Fruit fly (Drosophila melanogaster) whole organism, embryonic: ENCODE measurements around the gene Pka-C1.

Experiments
- ATbp ChIP-seq: fragments of 200-800 bp; sonication (Bioruptor generic); optimal IDR thresholded peaks from 2 replicates; lab custom pipeline; 2017; ENCODE audit warnings: missing biosample characterization, mild to moderate bottlenecking, missing genetic modification characterization, missing genetic modification reagents
- Abd-B ChIP-seq: fragments of 200-800 bp; sonication (Bioruptor generic); optimal IDR thresholded peaks from 2 replicates; lab custom pipeline; 2018; ENCODE audit warnings: missing biosample characterization, mild to moderate bottlenecking, missing genetic modification characterization, moderate library complexity
- Asciz ChIP-seq: fragments of 200-800 bp; sonication (Bioruptor generic); optimal IDR thresholded peaks from 2 replicates; lab custom pipeline; 2017; ENCODE audit warnings: missing biosample characterization, mild to moderate bottlenecking, missing genetic modification characterization, missing genetic modification reagents
- Atf3 ChIP-seq: fragments of 200-800 bp; sonication (Bioruptor generic); optimal IDR thresholded peaks from 3 replicates; lab custom pipeline; 2016; ENCODE audit warnings: missing biosample characterization, missing genetic modification characterization
- CG10543 ChIP-seq: fragments of 200-800 bp; sonication (Bioruptor generic); optimal IDR thresholded peaks from 3 replicates; lab custom pipeline; 2017; ENCODE audit warnings: missing biosample characterization, mild to moderate bottlenecking, missing genetic modification characterization, moderate library complexity
- CG11085 ChIP-seq: fragments of 200-800 bp; sonication (Bioruptor generic); IDR thresholded peaks from 2 replicates; pipeline ENCODE4 v1.3.6; 2022; ENCODE audit warnings: missing biosample characterization, missing genetic modification characterization
- CG13424 ChIP-seq: fragments of 200-800 bp; sonication (Bioruptor generic); optimal IDR thresholded peaks from 2 replicates; lab custom pipeline; 2019; ENCODE audit warnings: missing biosample characterization, mild to moderate bottlenecking, missing genetic modification characterization, moderate library complexity
- CG14014 ChIP-seq: fragments of 200-800 bp; sonication (Bioruptor generic); IDR thresholded peaks from 2 replicates; pipeline ENCODE4 v1.3.6; 2022; ENCODE audit warnings: missing biosample characterization, missing genetic modification characterization
- CG1602 ChIP-seq: fragments of 200-800 bp; sonication (Bioruptor generic); optimal IDR thresholded peaks from 3 replicates; lab custom pipeline; 2016; ENCODE audit warnings: missing biosample characterization, missing genetic modification characterization
- CG1647 ChIP-seq: fragments of 200-800 bp; sonication (Bioruptor generic); optimal IDR thresholded peaks from 3 replicates; lab custom pipeline; 2016; ENCODE audit warnings: missing biosample characterization, missing genetic modification characterization
- CG34376 ChIP-seq: fragments of 200-800 bp; sonication (Bioruptor generic); optimal IDR thresholded peaks from 2 replicates; lab custom pipeline; 2018; ENCODE audit warnings: missing biosample characterization, mild to moderate bottlenecking, missing genetic modification characterization
- CG4854 ChIP-seq: fragments of 200-800 bp; sonication (Bioruptor generic); optimal IDR thresholded peaks from 2 replicates; lab custom pipeline; 2016; ENCODE audit warnings: missing biosample characterization, missing genetic modification characterization, inconsistent platforms
- CG6175 ChIP-seq: fragments of 200-800 bp; sonication (Bioruptor generic); IDR thresholded peaks from 3 replicates; pipeline ENCODE4 v1.3.6; 2022; ENCODE audit warnings: missing biosample characterization, missing genetic modification characterization
- CG6272 ChIP-seq: fragments of 200-800 bp; sonication (Bioruptor generic); IDR thresholded peaks from 2 replicates; pipeline ENCODE4 v1.3.6; 2022; ENCODE audit warnings: missing biosample characterization, missing genetic modification characterization
- CG7987 ChIP-seq: fragments of 200-800 bp; sonication (Bioruptor generic); optimal IDR thresholded peaks from 2 replicates; lab custom pipeline; 2018; ENCODE audit warnings: missing biosample characterization, mild to moderate bottlenecking, missing genetic modification characterization, moderate library complexity
- CG8290 ChIP-seq, 3 experiments: fragments of 200-800 bp; sonication (Bioruptor generic); optimal IDR thresholded peaks; 2 replicates each; lab custom pipeline; 2016 to 2019; ENCODE audit warnings: missing biosample characterization in 3 of 3, missing genetic modification characterization in 3 of 3, mild to moderate bottlenecking in 2 of 3, moderate library complexity in 1 of 3
- Dip2 ChIP-seq: fragments of 200-800 bp; sonication (Bioruptor generic); IDR thresholded peaks from 2 replicates; pipeline ENCODE4 v1.3.6; 2022; ENCODE audit warnings: missing biosample characterization, missing genetic modification characterization
- Gug ChIP-seq: fragments of 200-800 bp; sonication (Bioruptor generic); IDR thresholded peaks from 4 replicates; pipeline ENCODE4 v1.3.6; 2022; ENCODE audit warnings: missing biosample characterization, missing genetic modification characterization
- MTF-1 ChIP-seq: fragments of 200-800 bp; sonication (Bioruptor generic); optimal IDR thresholded peaks from 2 replicates; lab custom pipeline; 2018; ENCODE audit warnings: missing biosample characterization, mild to moderate bottlenecking, missing genetic modification characterization, borderline replicate concordance
- Med ChIP-seq: fragments of 200-800 bp; sonication (Bioruptor generic); peaks from one replicate; lab custom pipeline; 2016; ENCODE audit warnings: missing biosample characterization, missing genetic modification characterization, mild to moderate bottlenecking, inconsistent platforms, moderate library complexity
- Opbp ChIP-seq: fragments of 200-800 bp; sonication (Bioruptor generic); IDR thresholded peaks from 3 replicates; pipeline ENCODE4 v1.3.6; 2022; ENCODE audit warnings: missing biosample characterization, missing genetic modification characterization; ENCODE audit not compliant: partially characterized antibody
- Pdp1 ChIP-seq, 2 experiments: fragments of 200-800 bp; sonication (Bioruptor generic); optimal IDR thresholded peaks; 3 replicates each; lab custom pipeline; 2016; ENCODE audit warnings: missing biosample characterization in 2 of 2, missing genetic modification characterization in 2 of 2, mild to moderate bottlenecking in 1 of 2, moderate library complexity in 1 of 2
- Ravus ChIP-seq: fragments of 200-800 bp; sonication (Bioruptor generic); IDR thresholded peaks from 2 replicates; pipeline ENCODE4 v1.3.6; 2022; ENCODE audit warnings: missing biosample characterization, missing genetic modification characterization
- Side ChIP-seq: fragments of 200-800 bp; sonication (Bioruptor generic); optimal IDR thresholded peaks from 2 replicates; lab custom pipeline; 2016; ENCODE audit warnings: missing biosample characterization, missing genetic modification characterization
- Sry-β ChIP-seq: fragments of 200-800 bp; sonication (Bioruptor generic); optimal IDR thresholded peaks from 2 replicates; lab custom pipeline; 2018; ENCODE audit warnings: missing biosample characterization, mild to moderate bottlenecking, missing genetic modification characterization, moderate library complexity
- Stat92E ChIP-seq, 3 experiments: fragments of >200 bp in 2 of 3; fragments of 200-800 bp in 1 of 3; sonication (Bioruptor generic) in 1 of 3; optimal IDR thresholded peaks; 2 replicates each; lab custom pipeline; 2017 to 2019; ENCODE audit warnings: missing biosample characterization in 3 of 3, missing genetic modification characterization in 3 of 3, mild to moderate bottlenecking in 1 of 3, moderate library complexity in 1 of 3
- Xbp1 ChIP-seq: fragments of 200-800 bp; sonication (Bioruptor generic); optimal IDR thresholded peaks from 3 replicates; lab custom pipeline; 2016; ENCODE audit warnings: missing biosample characterization, mild to moderate bottlenecking, missing genetic modification characterization
- ato ChIP-seq: fragments of 200-800 bp; sonication (Bioruptor generic); IDR thresholded peaks from 2 replicates; pipeline ENCODE4 v1.3.6; 2022; ENCODE audit warnings: missing biosample characterization, missing genetic modification characterization; ENCODE audit not compliant: partially characterized antibody
- az2 ChIP-seq: fragments of 200-800 bp; sonication (Bioruptor generic); optimal IDR thresholded peaks from 3 replicates; lab custom pipeline; 2016; ENCODE audit warnings: missing biosample characterization, missing genetic modification characterization
- exex ChIP-seq: fragments of 200-800 bp; sonication (Bioruptor generic); optimal IDR thresholded peaks from 4 replicates; lab custom pipeline; 2018; ENCODE audit warnings: missing biosample characterization, mild to moderate bottlenecking, missing genetic modification characterization, moderate library complexity
- fd3F ChIP-seq: fragments of 200-800 bp; sonication (Bioruptor generic); optimal IDR thresholded peaks from 2 replicates; lab custom pipeline; 2018; ENCODE audit warnings: missing biosample characterization, mild to moderate bottlenecking, missing genetic modification characterization, moderate library complexity
- gce ChIP-seq: fragments of 200-800 bp; sonication (Bioruptor generic); IDR thresholded peaks from 3 replicates; pipeline ENCODE4 v1.3.6; 2022; ENCODE audit warnings: missing biosample characterization, missing genetic modification characterization
- gcm ChIP-seq: fragments of 200-800 bp; sonication (Bioruptor generic); optimal IDR thresholded peaks from 2 replicates; lab custom pipeline; 2019; ENCODE audit warnings: missing biosample characterization, mild to moderate bottlenecking, missing genetic modification characterization, moderate library complexity
- grau ChIP-seq: fragments of 200-800 bp; optimal IDR thresholded peaks from 3 replicates; lab custom pipeline; 2019; ENCODE audit warnings: missing biosample characterization, mild to moderate bottlenecking, missing genetic modification characterization, moderate library complexity
- grn ChIP-seq: fragments of 200-800 bp; sonication (Bioruptor generic); optimal IDR thresholded peaks from 3 replicates; lab custom pipeline; 2017; ENCODE audit warnings: missing biosample characterization, missing genetic modification characterization
- gt ChIP-seq: fragments of 200-800 bp; sonication (Bioruptor generic); IDR thresholded peaks from 2 replicates; pipeline ENCODE4 v1.3.6; 2022; ENCODE audit warnings: missing biosample characterization, missing genetic modification characterization
- jing ChIP-seq: fragments of 200-800 bp; sonication (Bioruptor generic); optimal IDR thresholded peaks from 2 replicates; lab custom pipeline; 2018; ENCODE audit warnings: missing biosample characterization, mild to moderate bottlenecking, missing genetic modification characterization
- nom ChIP-seq: fragments of 200-800 bp; sonication (Bioruptor generic); optimal IDR thresholded peaks from 2 replicates; lab custom pipeline; 2017; ENCODE audit warnings: missing biosample characterization, missing genetic modification characterization, mild to moderate bottlenecking, moderate library complexity, missing genetic modification reagents
- sd ChIP-seq: fragments of 200-800 bp; sonication (Bioruptor generic); optimal IDR thresholded peaks from 3 replicates; lab custom pipeline; 2018; ENCODE audit warnings: missing biosample characterization, mild to moderate bottlenecking, missing genetic modification characterization, moderate library complexity
- sens ChIP-seq: fragments of 200-800 bp; sonication (Bioruptor generic); peaks from one replicate; lab custom pipeline; 2016; ENCODE audit warnings: missing biosample characterization, missing genetic modification characterization
- sens-2 ChIP-seq: fragments of 200-800 bp; sonication (Bioruptor generic); IDR thresholded peaks from 2 replicates; pipeline ENCODE4 v1.3.6; 2022; ENCODE audit warnings: missing biosample characterization, missing genetic modification characterization
- slp2 ChIP-seq: fragments of 200-800 bp; sonication (Bioruptor generic); optimal IDR thresholded peaks from 2 replicates; lab custom pipeline; 2016; ENCODE audit warnings: missing biosample characterization, missing genetic modification characterization
- stc ChIP-seq: fragments of 200-800 bp; sonication (Bioruptor generic); IDR thresholded peaks from 2 replicates; pipeline ENCODE4 v1.3.6; 2022; ENCODE audit warnings: missing biosample characterization, missing genetic modification characterization
- sug ChIP-seq: fragments of 200-800 bp; optimal IDR thresholded peaks from 2 replicates; lab custom pipeline; 2019; ENCODE audit warnings: missing biosample characterization, mild to moderate bottlenecking, missing genetic modification characterization, moderate library complexity
- toy ChIP-seq: fragments of 200-800 bp; sonication (Bioruptor generic); IDR thresholded peaks from 2 replicates; pipeline ENCODE4 v1.3.6; 2022; ENCODE audit warnings: missing biosample characterization, missing genetic modification characterization
- ttk ChIP-seq: fragments of 200-800 bp; sonication (Bioruptor generic); IDR thresholded peaks from 2 replicates; pipeline ENCODE4 v2.1.2; 2022; ENCODE audit warnings: missing biosample characterization, missing genetic modification characterization
- vfl ChIP-seq: fragments of 200-800 bp; sonication (Bioruptor generic); optimal IDR thresholded peaks from 2 replicates; lab custom pipeline; 2016; ENCODE audit warnings: missing biosample characterization, missing genetic modification characterization
- vnd ChIP-seq: fragments of 200-800 bp; sonication (Bioruptor generic); IDR thresholded peaks from 3 replicates; pipeline ENCODE4 v1.3.6; 2022; ENCODE audit warnings: missing biosample characterization, missing genetic modification characterization; ENCODE audit not compliant: partially characterized antibody

The Pka-C1 gene

dm6 chr2L:9704343-9704742 is 5.2 kb upstream of the Pka-C1 start (continued):
- TF ChIP-seq vfl (GFP tag; lab: Kevin White, UChicago) (no peak), stc (GFP tag; lab: Robert Waterston, UW) (no peak), nom (GFP tag; lab: Kevin White, UChicago) (peak; percentile 11), CG1602 (GFP tag; lab: Kevin White, UChicago) (no peak)

- no peak for TF ChIP-seq CG8290 (GFP tag; optimal IDR thresholded peaks at IDR 0.05; lab: Kevin White, UChicago)
- TF ChIP-seq CG8290 (tag; optimal IDR thresholded peaks at IDR 0.05; lab: Kevin White, UChicago) = no peak
- TF ChIP-seq sens = peak; percentile 13
- no peak for TF ChIP-seq toy (GFP tag; lab: Robert Waterston, UW)
- no peak for TF ChIP-seq CG4854 (GFP tag; lab: Kevin White, UChicago)
- TF ChIP-seq Pdp1 (GFP tag; optimal IDR thresholded peaks at IDR 0.05; lab: Kevin White, UChicago) = peak in 1 of 2 experiments; percentile 44
- 0 out of 2 replicates have a peak, but pooled peaks have one; percentile 11 for TF ChIP-seq sens-2 (GFP tag; lab: Robert Waterston, UW)
- no peak for TF ChIP-seq Asciz (GFP tag; lab: Kevin White, UChicago)
- peak; percentile 34 for TF ChIP-seq CG10543 (GFP tag; lab: Kevin White, UChicago)
- TF ChIP-seq CG34376 (GFP tag; lab: Kevin White, UChicago) = peak; percentile 48
- TF ChIP-seq sug (tag; lab: Kevin White, UChicago) = peak; percentile 38
- no peak for TF ChIP-seq Dip2 (GFP tag; lab: Robert Waterston, UW)
- TF ChIP-seq Ravus (GFP tag; lab: Robert Waterston, UW) = no peak
- TF ChIP-seq fd3F = no peak
- TF ChIP-seq grn (GFP tag; lab: Kevin White, UChicago) = peak; percentile 49
- TF ChIP-seq ttk (GFP tag; lab: Robert Waterston, UW) = no peak
- peak; percentile 26 for TF ChIP-seq Med (GFP tag; lab: Kevin White, UChicago)
- no peak for TF ChIP-seq Stat92E (GFP tag; optimal IDR thresholded peaks at IDR 0.05; lab: Kevin White, UChicago)
- peak; percentile 46 for TF ChIP-seq sd (tag; lab: Kevin White, UChicago)
- TF ChIP-seq gcm (GFP tag; lab: Kevin White, UChicago) = peak; percentile 8
- no peak for TF ChIP-seq Side
- TF ChIP-seq Xbp1 = no peak
- no peak for TF ChIP-seq CG14014 (GFP tag; lab: Robert Waterston, UW)
- TF ChIP-seq exex = peak; percentile 52
Observed at dm6 chr2L:9703000-9703399, 3.9 kb upstream of the Pka-C1 start.

DNA sequence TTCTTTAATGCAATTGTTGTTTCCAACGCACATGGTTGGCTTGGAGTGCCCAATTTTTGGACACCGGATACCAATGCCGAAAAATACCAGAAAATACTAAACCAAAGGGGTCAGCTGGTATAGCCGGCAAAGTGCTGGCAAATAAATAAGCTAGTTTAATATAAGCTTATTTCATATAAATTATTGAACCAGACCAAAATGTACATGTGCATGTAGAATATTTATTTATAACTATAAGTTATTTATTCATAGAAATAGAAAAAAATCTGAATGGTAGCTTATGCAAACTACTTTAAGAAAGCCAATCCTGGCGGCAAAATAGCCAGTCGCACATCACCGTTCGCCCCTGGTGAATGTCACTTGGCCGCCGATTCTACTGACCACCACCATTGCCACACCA is 1.4 kb upstream of the Pka-C1 start, which contains the start of gene pelo:
pelo (plus strand) TSS at position 357 of the 400 bp plus-strand sequence.
- TF ChIP-seq CG11085 (GFP tag; lab: Robert Waterston, UW) (peak; percentile 51), Atf3 (GFP tag; lab: Kevin White, UChicago) (no peak), Opbp (no peak), CG6175 (GFP tag; lab: Robert Waterston, UW) (no peak), slp2 (GFP tag; lab: Kevin White, UChicago) (no peak), jing (GFP tag; lab: Kevin White, UChicago) (no peak), CG6272 (GFP tag; lab: Robert Waterston, UW) (peak; percentile 66), gce (GFP tag; lab: Robert Waterston, UW) (no peak), CG7987 (GFP tag; lab: Kevin White, UChicago) (peak; percentile 26), Sry-β (GFP tag; lab: Kevin White, UChicago) (peak; percentile 99), grau (tag; lab: Kevin White, UChicago) (peak; percentile 73), ato (GFP tag; lab: Robert Waterston, UW) (no peak), CG13424 (peak; percentile 71), CG1647 (GFP tag; lab: Kevin White, UChicago) (no peak), ATbp (GFP tag; lab: Kevin White, UChicago) (peak; percentile 5), az2 (GFP tag; lab: Kevin White, UChicago) (peak; percentile 59), gt (GFP tag; lab: Robert Waterston, UW) (no peak), vnd (GFP tag; lab: Robert Waterston, UW) (no peak), Gug (GFP tag; lab: Robert Waterston, UW) (no peak; the same call in 3 of the 4 replicates), Abd-B (GFP tag; lab: Kevin White, UChicago) (peak; percentile 22), MTF-1 (GFP tag; lab: Kevin White, UChicago) (no peak)
